Worm (Caenorhabditis elegans) whole organism, L4 larva: ENCODE data around the gene clec-193.
A peak's percentile ranks its signal among the peaks of the same experiment; 100 is the strongest.

Source experiments
- D1046.2 ChIP-seq: fragments of 200-800 bp; sonication (Bioruptor generic); IDR thresholded peaks from 2 replicates; pipeline ENCODE4 v1.3.6; 2022; ENCODE audit warnings: missing genetic modification characterization, missing compliant biosample characterization
- F10B5.3 ChIP-seq: sonication (generic microtip); optimal IDR thresholded peaks from 2 replicates; lab custom pipeline; 2016; ENCODE audit warnings: mild to moderate bottlenecking, missing genetic modification characterization, missing compliant biosample characterization
- F26F4.8 ChIP-seq: fragments of 200-800 bp; sonication (Bioruptor generic); conservative IDR thresholded peaks from 2 replicates; pipeline ENCODE4 v1.3.6; 2022; ENCODE audit warnings: missing genetic modification characterization, missing compliant biosample characterization
- F37D6.2 ChIP-seq: sonication (generic microtip); optimal IDR thresholded peaks from 2 replicates; lab custom pipeline; 2016; ENCODE audit warnings: mild to moderate bottlenecking, missing genetic modification characterization, missing compliant biosample characterization
- F49E8.2 ChIP-seq: sonication (generic microtip); optimal IDR thresholded peaks from 2 replicates; lab custom pipeline; 2016; ENCODE audit warnings: missing compliant biosample characterization, mild to moderate bottlenecking, missing genetic modification characterization, borderline replicate concordance
- T20F7.1 ChIP-seq: fragments of 200-800 bp; sonication (Bioruptor generic); optimal IDR thresholded peaks from 2 replicates; lab custom pipeline; 2018; ENCODE audit warnings: mild to moderate bottlenecking, missing genetic modification characterization, missing compliant biosample characterization
- Y105C5A.15 ChIP-seq: fragments of 200-800 bp; sonication (Bioruptor generic); IDR thresholded peaks from 2 replicates; pipeline ENCODE4 v1.3.6; 2022; ENCODE audit warnings: missing genetic modification characterization, missing compliant biosample characterization
- Y48G9A.11 ChIP-seq: fragments of 200-800 bp; sonication (Bioruptor generic); IDR thresholded peaks from 2 replicates; pipeline ENCODE4 v1.3.6; 2022; ENCODE audit warnings: missing genetic modification reagents, missing genetic modification characterization, missing compliant biosample characterization
- Y75B8A.6 ChIP-seq: fragments of 200-800 bp; sonication (Bioruptor generic); IDR thresholded peaks from 2 replicates; pipeline ENCODE4 v1.3.6; 2022; ENCODE audit warnings: missing genetic modification reagents, missing genetic modification characterization, missing compliant biosample characterization
- ZK546.5 ChIP-seq, 2 experiments: sonication (generic microtip); optimal IDR thresholded peaks; 2 replicates each; lab custom pipeline; 2017; ENCODE audit warnings: missing biosample characterization in 2 of 2, missing genetic modification characterization in 2 of 2
- aha-1 ChIP-seq: fragments of 150-350 bp; peaks from one replicate; lab custom pipeline; 2014; ENCODE audit warnings: missing biosample characterization, missing genetic modification characterization
- ama-1 ChIP-seq: fragments of 150-350 bp; optimal IDR thresholded peaks from 2 replicates; lab custom pipeline; 2014; ENCODE audit warnings: inconsistent platforms, mixed read lengths
- arid-1 ChIP-seq: fragments of 200-800 bp; sonication (Bioruptor generic); conservative IDR thresholded peaks from 2 replicates; pipeline ENCODE4 v1.3.6; 2022; ENCODE audit warnings: missing genetic modification reagents, missing genetic modification characterization, missing compliant biosample characterization
- attf-4 ChIP-seq: sonication (generic microtip); optimal IDR thresholded peaks from 3 replicates; lab custom pipeline; 2017; ENCODE audit warnings: missing biosample characterization, missing genetic modification characterization
- ceh-28 ChIP-seq: fragments of 150-350 bp; optimal IDR thresholded peaks from 2 replicates; lab custom pipeline; 2014; ENCODE audit warnings: missing biosample characterization, missing genetic modification reagents, missing genetic modification characterization
- ceh-32 ChIP-seq: sonication (generic microtip); optimal IDR thresholded peaks from 2 replicates; lab custom pipeline; 2016; ENCODE audit warnings: mild to moderate bottlenecking, missing genetic modification characterization, missing compliant biosample characterization; ENCODE audit not compliant: poor library complexity
- ceh-82 ChIP-seq: sonication (generic microtip); optimal IDR thresholded peaks from 2 replicates; lab custom pipeline; 2017; ENCODE audit warnings: missing biosample characterization, missing genetic modification characterization
- daf-12 ChIP-seq: fragments of 150-350 bp; optimal IDR thresholded peaks from 2 replicates; lab custom pipeline; 2014; ENCODE audit warnings: missing biosample characterization, missing genetic modification reagents, missing genetic modification characterization
- daf-19 ChIP-seq: fragments of 200-800 bp; sonication (Bioruptor generic); conservative IDR thresholded peaks from 2 replicates; pipeline ENCODE4 v1.3.6; 2022; ENCODE audit warnings: missing genetic modification characterization, missing compliant biosample characterization
- daf-8 ChIP-seq: fragments of 200-800 bp; sonication (Bioruptor generic); IDR thresholded peaks from 2 replicates; pipeline ENCODE4 v1.3.6; 2022; ENCODE audit warnings: missing genetic modification characterization, missing compliant biosample characterization
- dmd-6 ChIP-seq: fragments of 200-800 bp; sonication (Bioruptor generic); IDR thresholded peaks from 2 replicates; pipeline ENCODE4 v1.3.6; 2022; ENCODE audit warnings: missing genetic modification reagents, missing genetic modification characterization, missing compliant biosample characterization
- duxl-1 ChIP-seq: sonication (generic microtip); optimal IDR thresholded peaks from 2 replicates; lab custom pipeline; 2016; ENCODE audit warnings: mild to moderate bottlenecking, missing genetic modification characterization, moderate library complexity, missing compliant biosample characterization; ENCODE audit not compliant: poor library complexity
- egl-27 ChIP-seq: sonication (generic microtip); optimal IDR thresholded peaks from 3 replicates; lab custom pipeline; 2017; ENCODE audit warnings: missing biosample characterization, missing genetic modification reagents, missing genetic modification characterization
- egl-43 ChIP-seq: fragments of 200-800 bp; sonication (Bioruptor generic); IDR thresholded peaks from 2 replicates; pipeline ENCODE4 v1.3.6; 2022; ENCODE audit warnings: missing genetic modification reagents, missing genetic modification characterization, missing compliant biosample characterization
- gei-8 ChIP-seq: fragments of 200-800 bp; sonication (Bioruptor generic); optimal IDR thresholded peaks from 2 replicates; lab custom pipeline; 2018; ENCODE audit warnings: mild to moderate bottlenecking, missing genetic modification characterization, missing compliant biosample characterization
- hlh-11 ChIP-seq: fragments of 200-800 bp; sonication (Bioruptor generic); optimal IDR thresholded peaks from 2 replicates; lab custom pipeline; 2018; ENCODE audit warnings: mild to moderate bottlenecking, missing genetic modification characterization, missing compliant biosample characterization
- lin-13 ChIP-seq: fragments of 150-350 bp; optimal IDR thresholded peaks from 2 replicates; lab custom pipeline; 2014; ENCODE audit warnings: missing biosample characterization, missing genetic modification reagents, missing genetic modification characterization
- lin-38 ChIP-seq: fragments of 200-800 bp; sonication (Bioruptor generic); IDR thresholded peaks from 2 replicates; pipeline ENCODE4 v1.3.6; 2022; ENCODE audit warnings: missing genetic modification reagents, missing genetic modification characterization, missing compliant biosample characterization
- lin-39 ChIP-seq: fragments of 150-350 bp; optimal IDR thresholded peaks from 2 replicates; lab custom pipeline; 2014; ENCODE audit warnings: missing biosample characterization, missing genetic modification reagents, missing genetic modification characterization
- lsy-2 ChIP-seq, 2 experiments: fragments of 150-350 bp in 1 of 2; sonication (generic microtip) in 1 of 2; optimal IDR thresholded peaks; 2 replicates each; lab custom pipeline; 2014 to 2017; ENCODE audit warnings: missing biosample characterization in 2 of 2, missing genetic modification characterization in 2 of 2
- madf-5 ChIP-seq, 2 experiments: fragments of 200-800 bp; sonication (Bioruptor generic); IDR thresholded peaks; 2 replicates each; pipeline ENCODE4 v1.3.6; 2022; ENCODE audit warnings: missing compliant biosample characterization in 2 of 2, missing genetic modification characterization in 2 of 2
- madf-9 ChIP-seq: fragments of 200-800 bp; sonication (Bioruptor generic); conservative IDR thresholded peaks from 2 replicates; pipeline ENCODE4 v1.3.6; 2022; ENCODE audit warnings: missing genetic modification reagents, missing genetic modification characterization, missing compliant biosample characterization
- mdl-1 ChIP-seq, 2 experiments: fragments of 150-350 bp in 1 of 2; sonication (generic microtip) in 1 of 2; optimal IDR thresholded peaks; 2 replicates each; lab custom pipeline; 2014 to 2017; ENCODE audit warnings: missing biosample characterization in 2 of 2, missing genetic modification characterization in 2 of 2
- mep-1 ChIP-seq: fragments of 150-350 bp; sonication (generic microtip); optimal IDR thresholded peaks from 3 replicates; lab custom pipeline; 2014; ENCODE audit warnings: missing biosample characterization, missing genetic modification characterization
- mes-2 ChIP-seq: sonication (generic microtip); optimal IDR thresholded peaks from 2 replicates; lab custom pipeline; 2016; ENCODE audit warnings: missing genotype, mild to moderate bottlenecking, missing genetic modification characterization, missing compliant biosample characterization; ENCODE audit not compliant: poor library complexity, severe bottlenecking
- mxl-3 ChIP-seq: fragments of 200-800 bp; sonication (Bioruptor generic); optimal IDR thresholded peaks from 2 replicates; lab custom pipeline; 2018; ENCODE audit warnings: mild to moderate bottlenecking, missing genetic modification characterization, missing compliant biosample characterization
- nhr-111 ChIP-seq: fragments of 200-800 bp; sonication (Bioruptor generic); optimal IDR thresholded peaks from 2 replicates; lab custom pipeline; 2018; ENCODE audit warnings: mild to moderate bottlenecking, missing genetic modification characterization, missing compliant biosample characterization
- nhr-28 ChIP-seq: fragments of 150-350 bp; optimal IDR thresholded peaks from 2 replicates; lab custom pipeline; 2014; ENCODE audit warnings: missing biosample characterization, missing genetic modification characterization
- nhr-41 ChIP-seq: fragments of 200-800 bp; sonication (Bioruptor generic); IDR thresholded peaks from 2 replicates; pipeline ENCODE4 v1.3.6; 2022; ENCODE audit warnings: missing genetic modification reagents, missing genetic modification characterization, missing compliant biosample characterization
- nhr-48 ChIP-seq: sonication (generic microtip); optimal IDR thresholded peaks from 2 replicates; lab custom pipeline; 2016; ENCODE audit warnings: mild to moderate bottlenecking, missing genetic modification characterization, missing compliant biosample characterization
- pqm-1 ChIP-seq: sonication (generic microtip); optimal IDR thresholded peaks from 2 replicates; lab custom pipeline; 2017; ENCODE audit warnings: missing biosample characterization, missing genetic modification characterization
- saeg-2 ChIP-seq: fragments of 200-800 bp; sonication (Bioruptor generic); IDR thresholded peaks from 2 replicates; pipeline ENCODE4 v1.3.6; 2022; ENCODE audit warnings: missing genetic modification reagents, missing genetic modification characterization, missing compliant biosample characterization
- set-16 ChIP-seq: fragments of 200-800 bp; sonication (Bioruptor generic); IDR thresholded peaks from 2 replicates; pipeline ENCODE4 v1.3.6; 2022; ENCODE audit warnings: missing genetic modification reagents, missing genetic modification characterization, missing compliant biosample characterization
- snpc-1.2 ChIP-seq: fragments of 200-800 bp; sonication (Bioruptor generic); IDR thresholded peaks from 2 replicates; pipeline ENCODE4 v1.3.6; 2022; ENCODE audit warnings: missing genetic modification reagents, missing genetic modification characterization, missing compliant biosample characterization
- spr-3 ChIP-seq: fragments of 200-800 bp; sonication (Bioruptor generic); optimal IDR thresholded peaks from 2 replicates; lab custom pipeline; 2018; ENCODE audit warnings: mild to moderate bottlenecking, missing genetic modification characterization, missing compliant biosample characterization
- tag-97 ChIP-seq: fragments of 200-800 bp; sonication (Bioruptor generic); IDR thresholded peaks from 2 replicates; pipeline ENCODE4 v1.3.6; 2022; ENCODE audit warnings: missing genetic modification characterization, missing compliant biosample characterization
- unc-130 ChIP-seq: sonication (generic microtip); optimal IDR thresholded peaks from 2 replicates; lab custom pipeline; 2016; ENCODE audit warnings: missing genetic modification reagents, missing genetic modification characterization, missing compliant biosample characterization
- unc-62 ChIP-seq, 3 experiments: fragments of 150-350 bp in 1 of 3; sonication (generic microtip); optimal IDR thresholded peaks in 2 of 3; peaks in 1 of 3; 1 replicate in 1 of 3; 2 replicates in 2 of 3; lab custom pipeline; 2014 to 2017; ENCODE audit warnings: missing biosample characterization in 3 of 3, missing genetic modification characterization in 3 of 3, missing genetic modification reagents in 3 of 3, missing genotype in 1 of 3
- zfp-2 ChIP-seq: sonication (generic microtip); optimal IDR thresholded peaks from 2 replicates; lab custom pipeline; 2016; ENCODE audit warnings: mild to moderate bottlenecking, missing genetic modification characterization, missing compliant biosample characterization
- zfp-3 ChIP-seq: fragments of 200-800 bp; sonication (Bioruptor generic); conservative IDR thresholded peaks from 2 replicates; pipeline ENCODE4 v1.3.6; 2022; ENCODE audit warnings: missing genetic modification reagents, missing genetic modification characterization, missing compliant biosample characterization
- zip-2 ChIP-seq: fragments of 150-350 bp; optimal IDR thresholded peaks from 2 replicates; lab custom pipeline; 2014; ENCODE audit warnings: missing biosample characterization, missing genetic modification characterization

The clec-193 gene

DNA sequence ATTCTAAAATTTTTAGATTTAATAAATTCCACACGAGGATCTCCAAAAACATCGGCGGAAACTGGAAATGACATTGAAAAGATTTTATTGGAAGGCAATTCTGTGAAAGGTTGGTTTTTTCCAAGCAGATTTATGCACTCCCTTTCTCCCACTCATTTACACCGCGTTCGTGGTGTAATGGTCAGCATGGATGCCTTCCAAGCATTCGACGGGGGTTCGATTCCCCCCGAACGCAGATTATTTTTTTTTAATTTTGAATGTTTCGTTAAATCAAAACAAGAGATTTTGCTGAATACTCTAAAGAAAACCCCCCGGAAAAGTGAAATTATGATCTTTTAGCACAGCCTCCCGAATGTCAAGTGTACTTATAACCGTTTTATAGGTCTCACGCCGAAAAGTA is 30.3 kb downstream of the clec-193 start (continued):
- TF ChIP-seq F10B5.3 (tag; lab: Kevin White, UChicago) (peak; percentile 4), spr-3 (no peak), nhr-28 (tag; lab: Kevin White, UChicago) (no peak), aha-1 (tag; lab: Kevin White, UChicago) (no peak), snpc-1.2 (GFP tag; lab: Robert Waterston, UW) (peak; percentile 98), lin-38 (GFP tag; lab: Robert Waterston, UW) (peak; percentile 76), Y105C5A.15 (GFP tag; lab: Robert Waterston, UW) (peak; percentile 74), madf-5 (GFP tag; IDR thresholded peaks at IDR 0.05; lab: Robert Waterston, UW) (peak in 1 of 2 experiments; percentile 87; a peak in 1 of 4 replicates), arid-1 (GFP tag; lab: Robert Waterston, UW) (peak; percentile 72), Y75B8A.6 (peak; percentile 67; the same call in 1 of the 2 replicates), lin-13 (GFP tag; lab: Kevin White, UChicago) (peak; percentile 28), mep-1 (tag; lab: Kevin White, UChicago) (no peak), unc-130 (GFP tag; lab: Kevin White, UChicago) (peak; percentile 62), ama-1 (lab: Kevin White, UChicago) (no peak), zfp-3 (no peak), dmd-6 (GFP tag; lab: Robert Waterston, UW) (no peak), saeg-2 (GFP tag; lab: Robert Waterston, UW) (no peak), Y48G9A.11 (GFP tag; lab: Robert Waterston, UW) (0 out of 2 replicates have a peak, but pooled peaks have one; percentile 24), zip-2 (tag; lab: Kevin White, UChicago) (no peak), egl-27 (tag; lab: Kevin White, UChicago) (no peak), F26F4.8 (peak; percentile 79; the same call in 1 of the 2 replicates), daf-12 (no peak), D1046.2 (peak; percentile 78), lin-39 (tag; lab: Kevin White, UChicago) (no peak), mes-2 (peak; percentile 78), egl-43 (peak; percentile 91), nhr-41 (GFP tag; lab: Robert Waterston, UW) (no peak), nhr-48 (no peak), daf-8 (GFP tag; lab: Robert Waterston, UW) (0 out of 2 replicates have a peak, but pooled peaks have one; percentile 20), duxl-1 (tag; lab: Kevin White, UChicago) (peak; percentile 61), unc-62 (GFP tag; optimal IDR thresholded peaks at IDR 0.05 in 1 of 2; lab: Kevin White, UChicago) (no peak), unc-62 (tag; optimal IDR thresholded peaks at IDR 0.05; lab: Kevin White, UChicago) (no peak), zfp-2 (peak; percentile 21), T20F7.1 (GFP tag; lab: Kevin White, UChicago) (no peak), pqm-1 (tag; lab: Kevin White, UChicago) (no peak), F37D6.2 (tag; lab: Kevin White, UChicago) (no peak), ceh-28 (tag; lab: Kevin White, UChicago) (no peak), gei-8 (GFP tag; lab: Kevin White, UChicago) (no peak), set-16 (GFP tag; lab: Robert Waterston, UW) (no peak), lsy-2 (tag; optimal IDR thresholded peaks at IDR 0.05; lab: Kevin White, UChicago) (no peak), tag-97 (GFP tag; lab: Robert Waterston, UW) (no peak), F49E8.2 (peak; percentile 51), mdl-1 (tag; optimal IDR thresholded peaks at IDR 0.05; lab: Kevin White, UChicago) (no peak), daf-19 (GFP tag; lab: Robert Waterston, UW) (peak; percentile 70; the same call in 1 of the 2 replicates), nhr-111 (GFP tag; lab: Kevin White, UChicago) (no peak), madf-9 (GFP tag; lab: Robert Waterston, UW) (peak; percentile 76), ceh-82 (tag; lab: Kevin White, UChicago) (no peak), attf-4 (tag; lab: Kevin White, UChicago) (no peak), mxl-3 (GFP tag; lab: Kevin White, UChicago) (no peak), ZK546.5 (tag; optimal IDR thresholded peaks at IDR 0.05; lab: Kevin White, UChicago) (no peak), hlh-11 (no peak), ceh-32 (tag; lab: Kevin White, UChicago) (no peak)
